Worm (Caenorhabditis elegans) whole organism, L3 larva: ENCODE results near the gene marg-1.

Source experiments
- ZK546.5 ChIP-seq: sonication (generic microtip); optimal IDR thresholded peaks from 2 replicates; lab custom pipeline; 2017; ENCODE audit warnings: missing biosample characterization, missing genetic modification characterization
- aly-2 ChIP-seq: fragments of 150-350 bp; optimal IDR thresholded peaks from 2 replicates; lab custom pipeline; 2014; ENCODE audit warnings: missing biosample characterization, missing genetic modification characterization
- ceh-16 ChIP-seq: sonication (generic microtip); optimal IDR thresholded peaks from 2 replicates; lab custom pipeline; 2017; ENCODE audit warnings: missing biosample characterization, missing genetic modification characterization
- ceh-28 ChIP-seq: fragments of 150-350 bp; optimal IDR thresholded peaks from 2 replicates; lab custom pipeline; 2014; ENCODE audit warnings: missing biosample characterization, missing genetic modification reagents, missing genetic modification characterization
- egl-27 ChIP-seq: sonication (generic microtip); optimal IDR thresholded peaks from 4 replicates; lab custom pipeline; 2017; ENCODE audit warnings: missing biosample characterization, missing genetic modification reagents, missing genetic modification characterization
- elt-1 ChIP-seq: fragments of 150-350 bp; optimal IDR thresholded peaks from 2 replicates; lab custom pipeline; 2014; ENCODE audit warnings: missing biosample characterization, missing genetic modification characterization
- elt-2 ChIP-seq: sonication (generic microtip); optimal IDR thresholded peaks from 2 replicates; lab custom pipeline; 2016; ENCODE audit warnings: missing genetic modification reagents, mild to moderate bottlenecking, missing genetic modification characterization, missing compliant biosample characterization
- elt-3 ChIP-seq, 3 experiments: fragments of 150-350 bp in 1 of 3; sonication (generic microtip) in 2 of 3; optimal IDR thresholded peaks; 2 replicates in 2 of 3; 4 replicates in 1 of 3; lab custom pipeline; 2014 to 2017; ENCODE audit warnings: missing biosample characterization in 3 of 3, missing genetic modification characterization in 3 of 3
- eor-1 ChIP-seq, 2 experiments: fragments of 150-350 bp; optimal IDR thresholded peaks; 2 replicates each; lab custom pipeline; 2014 to 2018; ENCODE audit warnings: missing biosample characterization in 2 of 2, missing genetic modification characterization in 2 of 2
- hmg-11 ChIP-seq: sonication (generic microtip); optimal IDR thresholded peaks from 2 replicates; lab custom pipeline; 2016; ENCODE audit warnings: missing genetic modification characterization, missing compliant biosample characterization
- jun-1 ChIP-seq: fragments of 150-350 bp; optimal IDR thresholded peaks from 2 replicates; lab custom pipeline; 2014; ENCODE audit warnings: missing biosample characterization, missing genetic modification reagents, missing genetic modification characterization
- lin-39 ChIP-seq: fragments of 150-350 bp; optimal IDR thresholded peaks from 2 replicates; lab custom pipeline; 2018; ENCODE audit warnings: missing biosample characterization, missing genetic modification reagents, missing genetic modification characterization
- mdl-1 ChIP-seq: fragments of 150-350 bp; optimal IDR thresholded peaks from 2 replicates; lab custom pipeline; 2014; ENCODE audit warnings: missing biosample characterization, missing genetic modification characterization
- mml-1 ChIP-seq: fragments of 150-350 bp; sonication (generic microtip); optimal IDR thresholded peaks from 3 replicates; lab custom pipeline; 2014; ENCODE audit warnings: missing biosample characterization, missing genetic modification characterization
- nfya-1 ChIP-seq: sonication (generic microtip); optimal IDR thresholded peaks from 2 replicates; lab custom pipeline; 2017; ENCODE audit warnings: missing genetic modification characterization, mild to moderate bottlenecking, missing compliant biosample characterization, antibody characterized with exemption, moderate library complexity; ENCODE audit not compliant: insufficient read depth
- nhr-11 ChIP-seq: fragments of 150-350 bp; optimal IDR thresholded peaks from 2 replicates; lab custom pipeline; 2014; ENCODE audit warnings: missing biosample characterization, missing genetic modification characterization
- nhr-12 ChIP-seq: fragments of 150-350 bp; optimal IDR thresholded peaks from 2 replicates; lab custom pipeline; 2014; ENCODE audit warnings: missing biosample characterization, missing genetic modification characterization
- nhr-28 ChIP-seq: fragments of 150-350 bp; optimal IDR thresholded peaks from 2 replicates; lab custom pipeline; 2014; ENCODE audit warnings: missing biosample characterization, missing genetic modification characterization
- nhr-43 ChIP-seq: sonication (generic microtip); optimal IDR thresholded peaks from 2 replicates; lab custom pipeline; 2016; ENCODE audit warnings: mild to moderate bottlenecking, missing genetic modification characterization, missing compliant biosample characterization; ENCODE audit not compliant: poor library complexity, severe bottlenecking
- nhr-67 ChIP-seq: fragments of 150-350 bp; optimal IDR thresholded peaks from 2 replicates; lab custom pipeline; 2014; ENCODE audit warnings: missing biosample characterization, missing genetic modification characterization
- nhr-77 ChIP-seq: fragments of 150-350 bp; optimal IDR thresholded peaks from 2 replicates; lab custom pipeline; 2014; ENCODE audit warnings: missing biosample characterization, missing genetic modification characterization
- pha-4 ChIP-seq: fragments of 150-350 bp; optimal IDR thresholded peaks from 2 replicates; lab custom pipeline; 2014; ENCODE audit warnings: missing biosample characterization, missing genetic modification reagents, missing genetic modification characterization
- pqm-1 ChIP-seq: fragments of 150-350 bp; optimal IDR thresholded peaks from 2 replicates; lab custom pipeline; 2017; ENCODE audit warnings: missing biosample characterization, missing genetic modification characterization, inconsistent platforms
- sea-2 ChIP-seq: fragments of 150-350 bp; sonication (generic microtip); optimal IDR thresholded peaks from 4 replicates; lab custom pipeline; 2014; ENCODE audit warnings: missing biosample characterization, missing genetic modification reagents, missing genetic modification characterization
- skn-1 ChIP-seq: fragments of 150-350 bp; optimal IDR thresholded peaks from 2 replicates; lab custom pipeline; 2014; ENCODE audit warnings: missing biosample characterization, missing genetic modification characterization
- snpc-4 ChIP-seq: fragments of 150-350 bp; optimal IDR thresholded peaks from 2 replicates; lab custom pipeline; 2014; ENCODE audit warnings: missing biosample characterization, missing genetic modification characterization
- tbx-2 ChIP-seq: sonication (generic microtip); optimal IDR thresholded peaks from 2 replicates; lab custom pipeline; 2016; ENCODE audit warnings: mild to moderate bottlenecking, missing genetic modification characterization, missing compliant biosample characterization
- zag-1 ChIP-seq: fragments of 150-350 bp; optimal IDR thresholded peaks from 2 replicates; lab custom pipeline; 2014; ENCODE audit warnings: missing biosample characterization, missing genetic modification characterization

Gene marg-1

ce11 chrX:3733732-3734131 lies 47.2 kb downstream of the marg-1 start, which contains the start of gene tag-18:
tag-18 (minus strand) TSS chrX:3734036.
- TF ChIP-seq mml-1 (tag; lab: Kevin White, UChicago) (no peak), pha-4 (tag; lab: Kevin White, UChicago) (no peak), jun-1 (tag; lab: Kevin White, UChicago) (no peak), mdl-1 (no peak), nhr-28 (tag; lab: Kevin White, UChicago) (no peak), pqm-1 (tag; lab: Kevin White, UChicago) (no peak), eor-1 (tag; optimal IDR thresholded peaks at IDR 0.05; lab: Kevin White, UChicago) (no peak), ceh-28 (tag; lab: Kevin White, UChicago) (no peak), lin-39 (no peak), nfya-1 (tag; lab: Kevin White, UChicago) (no peak), egl-27 (tag; lab: Kevin White, UChicago) (no peak), tbx-2 (tag; lab: Kevin White, UChicago) (no peak)

- TF ChIP-seq elt-3 (tag; optimal IDR thresholded peaks at IDR 0.05; lab: Kevin White, UChicago) (no peak), elt-1 (tag; lab: Kevin White, UChicago) (no peak), sea-2 (no peak), egl-27 (tag; lab: Kevin White, UChicago) (no peak), aly-2 (tag; lab: Kevin White, UChicago) (no peak), pqm-1 (tag; lab: Kevin White, UChicago) (no peak), ceh-28 (tag; lab: Kevin White, UChicago) (no peak), hmg-11 (no peak), ZK546.5 (tag; lab: Kevin White, UChicago) (no peak), nhr-67 (tag; lab: Kevin White, UChicago) (no peak), nhr-28 (tag; lab: Kevin White, UChicago) (no peak), ceh-16 (tag; lab: Kevin White, UChicago) (no peak), pha-4 (tag; lab: Kevin White, UChicago) (no peak)
Observed at ce11 chrX:3733321-3733720, 47.6 kb downstream of the marg-1 start.

- no peak for TF ChIP-seq nhr-12 (tag; lab: Kevin White, UChicago)
- TF ChIP-seq mml-1 (tag; lab: Kevin White, UChicago) = no peak
- TF ChIP-seq jun-1 (tag; lab: Kevin White, UChicago) = peak; percentile 45
- TF ChIP-seq nhr-11 = no peak
- no peak for TF ChIP-seq zag-1 (tag; lab: Kevin White, UChicago)
- no peak for TF ChIP-seq nhr-28 (tag; lab: Kevin White, UChicago)
- no peak for TF ChIP-seq nhr-67 (tag; lab: Kevin White, UChicago)
- no peak for TF ChIP-seq nhr-77
- no peak for TF ChIP-seq tbx-2 (tag; lab: Kevin White, UChicago)
- no peak for TF ChIP-seq skn-1 (tag; lab: Kevin White, UChicago)
- peak; percentile 97 for TF ChIP-seq elt-2 (tag; lab: Kevin White, UChicago)
- TF ChIP-seq pqm-1 (tag; lab: Kevin White, UChicago) = peak; percentile 96
- TF ChIP-seq snpc-4 (tag; lab: Kevin White, UChicago) = no peak
- no peak for TF ChIP-seq eor-1 (tag; optimal IDR thresholded peaks at IDR 0.05; lab: Kevin White, UChicago)
- no peak for TF ChIP-seq mdl-1
- TF ChIP-seq nhr-43 (tag; lab: Kevin White, UChicago) = no peak
- TF ChIP-seq, all 47 proteins: peak for 3
Observed at ce11 chrX:3728970-3729369, 52.0 kb downstream of the marg-1 start, which contains the start of gene aex-4. aex-4 (plus strand) TSS chrX:3729281.
